Fruit fly (Drosophila melanogaster) Kc167 (cell line): Measurements from ENCODE around the gene Jhbp3.

ENCODE experiments used
- Myc ChIP-seq: fragments of >200 bp; optimal IDR thresholded peaks from 2 replicates; lab custom pipeline; 2017; ENCODE audit warnings: missing external identifiers
- h ChIP-seq: fragments of >200 bp; optimal IDR thresholded peaks from 3 replicates; lab custom pipeline; 2018; ENCODE audit warnings: missing external identifiers
- insv ChIP-seq: fragments of >200 bp; optimal IDR thresholded peaks from 3 replicates; lab custom pipeline; 2018; ENCODE audit warnings: missing external identifiers
- psq ChIP-seq: fragments of >200 bp; optimal IDR thresholded peaks from 2 replicates; lab custom pipeline; 2017; ENCODE audit warnings: missing external identifiers
- ttk ChIP-seq: sonication (Bioruptor generic); optimal IDR thresholded peaks from 2 replicates; lab custom pipeline; 2017; ENCODE audit warnings: missing external identifiers

- TF ChIP-seq ttk (lab: Kevin White, UChicago): no peak
- no peak for TF ChIP-seq insv
- no peak for TF ChIP-seq Myc (lab: Kevin White, UChicago)
- TF ChIP-seq h (lab: Kevin White, UChicago): no peak
- no peak for TF ChIP-seq psq (lab: Kevin White, UChicago)
These were observed 5.1 kb upstream of the Jhbp3 start for dm6 chr3R:4960107-4960506.
